Fruit fly (Drosophila melanogaster) whole organism, embryonic: ENCODE measurements around the gene CG43059.
A peak's percentile ranks its signal among the peaks of the same experiment; 100 is the strongest.

ENCODE experiments used
- BEAF-32 ChIP-seq: fragments of 200-800 bp; sonication (Bioruptor generic); optimal IDR thresholded peaks from 3 replicates; lab custom pipeline; 2017; ENCODE audit warnings: missing biosample characterization, missing genetic modification characterization, mild to moderate bottlenecking, moderate library complexity, missing genetic modification reagents
- Bteb2 ChIP-seq: fragments of 200-800 bp; sonication (Bioruptor generic); optimal IDR thresholded peaks from 2 replicates; lab custom pipeline; 2016; ENCODE audit warnings: missing biosample characterization, missing genetic modification characterization
- CG11247 ChIP-seq: fragments of 200-800 bp; sonication (Bioruptor generic); IDR thresholded peaks from 2 replicates; pipeline ENCODE4 v1.3.6; 2022; ENCODE audit warnings: missing biosample characterization, missing genetic modification characterization
- CG1233 ChIP-seq: fragments of 200-800 bp; sonication (Bioruptor generic); optimal IDR thresholded peaks from 4 replicates; lab custom pipeline; 2018; ENCODE audit warnings: missing biosample characterization, mild to moderate bottlenecking, missing genetic modification characterization
- CG12744 ChIP-seq: fragments of 200-800 bp; sonication (Bioruptor generic); optimal IDR thresholded peaks from 2 replicates; lab custom pipeline; 2016; ENCODE audit warnings: missing biosample characterization, missing genetic modification characterization
- CG13894 ChIP-seq: fragments of 200-800 bp; sonication (Bioruptor generic); optimal IDR thresholded peaks from 3 replicates; lab custom pipeline; 2018; ENCODE audit warnings: missing biosample characterization, mild to moderate bottlenecking, missing genetic modification characterization, moderate library complexity
- CG15269 ChIP-seq: fragments of 200-800 bp; sonication (Bioruptor generic); optimal IDR thresholded peaks from 2 replicates; lab custom pipeline; 2018; ENCODE audit warnings: missing biosample characterization, mild to moderate bottlenecking, missing genetic modification characterization, moderate library complexity
- CG17359 ChIP-seq: fragments of 200-800 bp; sonication (Bioruptor generic); optimal IDR thresholded peaks from 3 replicates; lab custom pipeline; 2018; ENCODE audit warnings: missing biosample characterization, mild to moderate bottlenecking, missing genetic modification characterization, moderate library complexity
- CG17568 ChIP-seq: fragments of 200-800 bp; sonication (Bioruptor generic); optimal IDR thresholded peaks from 2 replicates; lab custom pipeline; 2018; ENCODE audit warnings: missing biosample characterization, mild to moderate bottlenecking, missing genetic modification characterization, moderate library complexity
- CG17612 ChIP-seq: fragments of 200-800 bp; sonication (Bioruptor generic); IDR thresholded peaks from 2 replicates; pipeline ENCODE4 v1.3.6; 2022; ENCODE audit warnings: missing biosample characterization, missing genetic modification characterization
- CG1792 ChIP-seq: fragments of 200-800 bp; sonication (Bioruptor generic); optimal IDR thresholded peaks from 2 replicates; lab custom pipeline; 2016; ENCODE audit warnings: missing biosample characterization, missing genetic modification characterization
- CG2889 ChIP-seq: fragments of 200-800 bp; sonication (Bioruptor generic); IDR thresholded peaks from 3 replicates; pipeline ENCODE4 v1.3.6; 2022; ENCODE audit warnings: missing biosample characterization, missing genetic modification characterization
- CG3065 ChIP-seq: fragments of 200-800 bp; sonication (Bioruptor generic); optimal IDR thresholded peaks from 2 replicates; lab custom pipeline; 2016; ENCODE audit warnings: missing biosample characterization, missing genetic modification characterization
- CG33213 ChIP-seq: fragments of 200-800 bp; sonication (Bioruptor generic); optimal IDR thresholded peaks from 3 replicates; lab custom pipeline; 2016; ENCODE audit warnings: missing biosample characterization, missing genetic modification characterization
- CG3838 ChIP-seq: fragments of 200-800 bp; sonication (Bioruptor generic); optimal IDR thresholded peaks from 3 replicates; lab custom pipeline; 2016; ENCODE audit warnings: missing biosample characterization, missing genetic modification characterization
- CG42726 ChIP-seq: fragments of 200-800 bp; sonication (Bioruptor generic); IDR thresholded peaks from 2 replicates; pipeline ENCODE4 v1.3.6; 2022; ENCODE audit warnings: missing biosample characterization, missing genetic modification characterization; ENCODE audit not compliant: partially characterized antibody
- CG6654 ChIP-seq: fragments of 200-800 bp; sonication (Bioruptor generic); optimal IDR thresholded peaks from 2 replicates; lab custom pipeline; 2017; ENCODE audit warnings: missing biosample characterization, mild to moderate bottlenecking, missing genetic modification characterization
- CG6683 ChIP-seq: fragments of 200-800 bp; sonication (Bioruptor generic); optimal IDR thresholded peaks from 2 replicates; lab custom pipeline; 2017; ENCODE audit warnings: missing biosample characterization, mild to moderate bottlenecking, missing genetic modification characterization, missing genetic modification reagents
- CG8944 ChIP-seq: fragments of 200-800 bp; sonication (Bioruptor generic); optimal IDR thresholded peaks from 3 replicates; lab custom pipeline; 2016; ENCODE audit warnings: missing biosample characterization, missing genetic modification characterization
- CG9609 ChIP-seq: fragments of 200-800 bp; sonication (Bioruptor generic); optimal IDR thresholded peaks from 3 replicates; lab custom pipeline; 2016; ENCODE audit warnings: missing biosample characterization, missing genetic modification characterization
- Dad ChIP-seq: fragments of 200-800 bp; sonication (Bioruptor generic); optimal IDR thresholded peaks from 3 replicates; lab custom pipeline; 2016; ENCODE audit warnings: missing biosample characterization, missing genetic modification characterization
- E2f1 ChIP-seq: fragments of 200-800 bp; sonication (Bioruptor generic); IDR thresholded peaks from 2 replicates; pipeline ENCODE4 v1.3.6; 2022; ENCODE audit warnings: missing biosample characterization, missing genetic modification characterization
- ERR ChIP-seq: fragments of 200-800 bp; sonication (Bioruptor generic); optimal IDR thresholded peaks from 2 replicates; lab custom pipeline; 2016; ENCODE audit warnings: missing biosample characterization, missing genetic modification characterization
- Ets97D ChIP-seq: fragments of 200-800 bp; sonication (Bioruptor generic); optimal IDR thresholded peaks from 3 replicates; lab custom pipeline; 2016; ENCODE audit warnings: missing biosample characterization, missing genetic modification characterization
- NFAT ChIP-seq: fragments of 200-800 bp; sonication (Bioruptor generic); IDR thresholded peaks from 2 replicates; pipeline ENCODE4 v1.3.6; 2022; ENCODE audit warnings: missing biosample characterization, missing genetic modification characterization
- NfI ChIP-seq: fragments of 200-800 bp; sonication (Bioruptor generic); optimal IDR thresholded peaks from 3 replicates; lab custom pipeline; 2018; ENCODE audit warnings: missing biosample characterization, mild to moderate bottlenecking, missing genetic modification characterization, moderate library complexity
- Vsx1 ChIP-seq: fragments of 200-800 bp; sonication (Bioruptor generic); optimal IDR thresholded peaks from 2 replicates; lab custom pipeline; 2017; ENCODE audit warnings: missing biosample characterization, mild to moderate bottlenecking, missing genetic modification characterization, missing genetic modification reagents
- ab ChIP-seq: fragments of 200-800 bp; sonication (Bioruptor generic); optimal IDR thresholded peaks from 2 replicates; lab custom pipeline; 2016; ENCODE audit warnings: missing biosample characterization, missing genetic modification characterization
- ac ChIP-seq: fragments of 200-800 bp; sonication (Bioruptor generic); optimal IDR thresholded peaks from 3 replicates; lab custom pipeline; 2017; ENCODE audit warnings: missing biosample characterization, mild to moderate bottlenecking, missing genetic modification characterization
- ato ChIP-seq: fragments of 200-800 bp; sonication (Bioruptor generic); IDR thresholded peaks from 2 replicates; pipeline ENCODE4 v1.3.6; 2022; ENCODE audit warnings: missing biosample characterization, missing genetic modification characterization; ENCODE audit not compliant: partially characterized antibody
- br ChIP-seq: fragments of >200 bp; optimal IDR thresholded peaks from 2 replicates; lab custom pipeline; 2017
- cad ChIP-seq: fragments of >200 bp; optimal IDR thresholded peaks from 2 replicates; lab custom pipeline; 2017; ENCODE audit warnings: missing biosample characterization, missing genetic modification characterization
- cwo ChIP-seq: fragments of 200-800 bp; sonication (Bioruptor generic); optimal IDR thresholded peaks from 3 replicates; lab custom pipeline; 2017; ENCODE audit warnings: missing biosample characterization, missing genetic modification characterization, mild to moderate bottlenecking, moderate library complexity, missing genetic modification reagents
- dan ChIP-seq: fragments of 200-800 bp; sonication (Bioruptor generic); IDR thresholded peaks from 2 replicates; pipeline ENCODE4 v1.3.6; 2022; ENCODE audit warnings: missing biosample characterization, missing genetic modification characterization
- emc ChIP-seq: fragments of 200-800 bp; sonication (Bioruptor generic); optimal IDR thresholded peaks from 2 replicates; lab custom pipeline; 2016; ENCODE audit warnings: missing biosample characterization, missing genetic modification characterization
- eve ChIP-seq, 2 experiments: fragments of >200 bp; optimal IDR thresholded peaks; 2 replicates each; lab custom pipeline; 2017; ENCODE audit warnings: missing biosample characterization in 2 of 2, missing genetic modification characterization in 2 of 2
- fd3F ChIP-seq: fragments of 200-800 bp; sonication (Bioruptor generic); optimal IDR thresholded peaks from 2 replicates; lab custom pipeline; 2018; ENCODE audit warnings: missing biosample characterization, mild to moderate bottlenecking, missing genetic modification characterization, moderate library complexity
- gfzf ChIP-seq: fragments of 200-800 bp; sonication (Bioruptor generic); optimal IDR thresholded peaks from 2 replicates; lab custom pipeline; 2016; ENCODE audit warnings: missing biosample characterization, mild to moderate bottlenecking, missing genetic modification characterization, moderate library complexity
- hb ChIP-seq: fragments of 200-800 bp; sonication (Bioruptor generic); IDR thresholded peaks from 3 replicates; pipeline ENCODE4 v1.3.6; 2022; ENCODE audit warnings: missing biosample characterization, missing genetic modification characterization; ENCODE audit not compliant: partially characterized antibody
- maf-S ChIP-seq: fragments of 200-800 bp; sonication (Bioruptor generic); optimal IDR thresholded peaks from 2 replicates; lab custom pipeline; 2016; ENCODE audit warnings: missing biosample characterization, missing genetic modification characterization
- onecut ChIP-seq: fragments of 200-800 bp; sonication (Bioruptor generic); IDR thresholded peaks from 2 replicates; pipeline ENCODE4 v1.3.6; 2022; ENCODE audit warnings: missing biosample characterization, missing genetic modification characterization
- org-1 ChIP-seq: fragments of 200-800 bp; sonication (Bioruptor generic); optimal IDR thresholded peaks from 2 replicates; lab custom pipeline; 2017; ENCODE audit warnings: missing biosample characterization, missing genetic modification characterization
- otp ChIP-seq: fragments of 200-800 bp; sonication (Bioruptor generic); IDR thresholded peaks from 3 replicates; pipeline ENCODE4, ENCODE4 v1.3.6; 2022; ENCODE audit warnings: missing biosample characterization, missing genetic modification characterization
- pros ChIP-seq: fragments of 200-800 bp; sonication (Bioruptor generic); optimal IDR thresholded peaks from 3 replicates; lab custom pipeline; 2019; ENCODE audit warnings: missing biosample characterization, mild to moderate bottlenecking, missing genetic modification characterization, moderate library complexity
- ro ChIP-seq: fragments of 200-800 bp; sonication (Bioruptor generic); IDR thresholded peaks from 2 replicates; pipeline ENCODE4 v1.3.6; 2022; ENCODE audit warnings: missing biosample characterization, missing genetic modification characterization
- row ChIP-seq: fragments of 200-800 bp; sonication (Bioruptor generic); IDR thresholded peaks from 3 replicates; pipeline ENCODE4 v1.3.6; 2022; ENCODE audit warnings: missing biosample characterization, missing genetic modification characterization
- sim ChIP-seq: fragments of 200-800 bp; sonication (Bioruptor generic); IDR thresholded peaks from 2 replicates; pipeline ENCODE4 v1.3.6; 2022; ENCODE audit warnings: missing biosample characterization, missing genetic modification characterization
- sqz ChIP-seq: fragments of 200-800 bp; sonication (Bioruptor generic); optimal IDR thresholded peaks from 3 replicates; lab custom pipeline; 2018; ENCODE audit warnings: missing biosample characterization, mild to moderate bottlenecking, missing genetic modification characterization
- stc ChIP-seq: fragments of 200-800 bp; sonication (Bioruptor generic); IDR thresholded peaks from 2 replicates; pipeline ENCODE4 v1.3.6; 2022; ENCODE audit warnings: missing biosample characterization, missing genetic modification characterization
- zen2 ChIP-seq: fragments of 200-800 bp; sonication (Bioruptor generic); IDR thresholded peaks from 3 replicates; pipeline ENCODE4 v1.3.6; 2022; ENCODE audit warnings: missing biosample characterization, missing genetic modification characterization; ENCODE audit not compliant: partially characterized antibody

Gene CG43059

dm6 chr3L:8340264-8341095, 21.7 kb upstream of the CG43059 start, which contains the start of the genes Prim1 and CG7083 (continued):
- no peak for TF ChIP-seq CG6654
- no peak for TF ChIP-seq CG17612 (GFP tag; lab: Robert Waterston, UW)
- TF ChIP-seq CG9609 (GFP tag; lab: Kevin White, UChicago): peak; percentile 62
- TF ChIP-seq NfI (GFP tag; lab: Kevin White, UChicago): peak; percentile 60
- peak; percentile 68 for TF ChIP-seq row
- TF ChIP-seq CG13894 (tag; lab: Kevin White, UChicago): no peak
- peak; percentile 31 for TF ChIP-seq Dad
- peak; percentile 1 for TF ChIP-seq CG1792 (GFP tag; lab: Kevin White, UChicago)
- no peak for TF ChIP-seq CG3838
- TF ChIP-seq ato (GFP tag; lab: Robert Waterston, UW): no peak
- TF ChIP-seq sim (GFP tag; lab: Robert Waterston, UW): no peak
- TF ChIP-seq pros (GFP tag; lab: Kevin White, UChicago): no peak
- TF ChIP-seq onecut: peak; percentile 24; the same call in 1 of the 2 replicates
- TF ChIP-seq emc (GFP tag; lab: Kevin White, UChicago): peak; percentile 6
- TF ChIP-seq NFAT (GFP tag; lab: Robert Waterston, UW): no peak
- no peak for TF ChIP-seq CG2889 (GFP tag; lab: Robert Waterston, UW)
- peak; percentile 48 for TF ChIP-seq ERR (GFP tag; lab: Kevin White, UChicago)
- peak; percentile 0 for TF ChIP-seq ac (GFP tag; lab: Kevin White, UChicago)
- TF ChIP-seq stc (GFP tag; lab: Robert Waterston, UW): peak; percentile 42; the same call in 1 of the 2 replicates
- TF ChIP-seq CG12744 (GFP tag; lab: Kevin White, UChicago): peak; percentile 34
- no peak for TF ChIP-seq sqz (GFP tag; lab: Kevin White, UChicago)
- TF ChIP-seq dan (GFP tag; lab: Robert Waterston, UW): no peak
- no peak for TF ChIP-seq cad (GFP tag; lab: Kevin White, UChicago)
- TF ChIP-seq CG17568 (GFP tag; lab: Kevin White, UChicago): no peak
- peak; percentile 51 for TF ChIP-seq Bteb2 (GFP tag; lab: Kevin White, UChicago)
- TF ChIP-seq otp: 0 out of 3 replicates have a peak, but pooled peaks have one; percentile 9
- peak; percentile 43 for TF ChIP-seq BEAF-32 (GFP tag; lab: Kevin White, UChicago)
- TF ChIP-seq E2f1 (GFP tag; lab: Robert Waterston, UW): peak; percentile 85
- no peak for TF ChIP-seq ab (GFP tag; lab: Kevin White, UChicago)
- no peak for TF ChIP-seq CG11247
- no peak for TF ChIP-seq hb
- TF ChIP-seq CG1233 (GFP tag; lab: Kevin White, UChicago): peak; percentile 53
- TF ChIP-seq CG6683 (GFP tag; lab: Kevin White, UChicago): no peak
- TF ChIP-seq br (lab: Kevin White, UChicago): no peak
- TF ChIP-seq Ets97D: peak; percentile 33
- TF ChIP-seq Vsx1: peak; percentile 30
- no peak for TF ChIP-seq zen2 (GFP tag; lab: Robert Waterston, UW)
- TF ChIP-seq gfzf (GFP tag; lab: Kevin White, UChicago): peak; percentile 17
- peak; percentile 32 for TF ChIP-seq CG33213
- no peak for TF ChIP-seq CG42726 (GFP tag; lab: Robert Waterston, UW)
- no peak for TF ChIP-seq org-1
- TF ChIP-seq ro: no peak
- TF ChIP-seq CG17359: peak; percentile 26
- peak; percentile 21 for TF ChIP-seq cwo (GFP tag; lab: Kevin White, UChicago)
- peak; percentile 52 for TF ChIP-seq CG15269
- peak; percentile 39 for TF ChIP-seq maf-S
- TF ChIP-seq eve (GFP tag; optimal IDR thresholded peaks at IDR 0.05; lab: Kevin White, UChicago): no peak
- peak; percentile 33 for TF ChIP-seq CG8944
- no peak for TF ChIP-seq CG3065
- TF ChIP-seq fd3F (GFP tag; lab: Kevin White, UChicago): no peak
